Fruit fly (Drosophila melanogaster): Measurements from ENCODE around the gene Vps16B.

DNA sequence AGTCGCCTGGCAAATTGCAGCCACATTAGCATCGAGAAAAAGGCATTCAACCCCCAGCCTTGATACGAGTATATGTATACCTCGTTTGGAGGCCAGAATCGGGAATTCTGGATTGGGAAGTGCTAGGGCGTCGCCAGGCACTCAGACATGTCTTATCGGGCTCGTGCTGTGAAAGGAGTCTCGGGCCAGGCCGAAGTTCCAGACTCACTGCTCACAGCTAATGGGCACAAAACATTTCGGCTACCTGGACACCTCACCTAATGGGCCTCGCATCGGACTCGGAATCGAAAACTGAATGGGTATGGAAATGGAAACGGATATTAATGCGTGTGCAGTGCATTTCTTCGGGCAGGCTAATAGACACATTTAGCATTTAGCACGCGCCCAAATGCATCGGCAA, 45.3 kb downstream of the Vps16B start:
- TF ChIP-seq fu2 (GFP tag; optimal IDR thresholded peaks at IDR 0.05) (no peak), zf30C (GFP tag; optimal IDR thresholded peaks at IDR 0.05) (no peak), CG7839 (tag; optimal IDR thresholded peaks at IDR 0.05) (no peak), CG12391 (tag; optimal IDR thresholded peaks at IDR 0.05) (no peak), pita (GFP tag; optimal IDR thresholded peaks at IDR 0.05) (no peak), CG10543 (GFP tag; optimal IDR thresholded peaks at IDR 0.05) (no peak), CG32772 (GFP tag; IDR thresholded peaks at IDR 0.05) (no peak), CG31365 (tag; optimal IDR thresholded peaks at IDR 0.05) (no peak), lab (GFP tag; optimal IDR thresholded peaks at IDR 0.05) (no peak), ssp (GFP tag; IDR thresholded peaks at IDR 0.05) (no peak), bigmax (GFP tag; optimal IDR thresholded peaks at IDR 0.05) (no peak)

Measured in whole organism, embryonic.